Worm (Caenorhabditis elegans): ENCODE results near the gene irg-7.

Gene irg-7

DNA sequence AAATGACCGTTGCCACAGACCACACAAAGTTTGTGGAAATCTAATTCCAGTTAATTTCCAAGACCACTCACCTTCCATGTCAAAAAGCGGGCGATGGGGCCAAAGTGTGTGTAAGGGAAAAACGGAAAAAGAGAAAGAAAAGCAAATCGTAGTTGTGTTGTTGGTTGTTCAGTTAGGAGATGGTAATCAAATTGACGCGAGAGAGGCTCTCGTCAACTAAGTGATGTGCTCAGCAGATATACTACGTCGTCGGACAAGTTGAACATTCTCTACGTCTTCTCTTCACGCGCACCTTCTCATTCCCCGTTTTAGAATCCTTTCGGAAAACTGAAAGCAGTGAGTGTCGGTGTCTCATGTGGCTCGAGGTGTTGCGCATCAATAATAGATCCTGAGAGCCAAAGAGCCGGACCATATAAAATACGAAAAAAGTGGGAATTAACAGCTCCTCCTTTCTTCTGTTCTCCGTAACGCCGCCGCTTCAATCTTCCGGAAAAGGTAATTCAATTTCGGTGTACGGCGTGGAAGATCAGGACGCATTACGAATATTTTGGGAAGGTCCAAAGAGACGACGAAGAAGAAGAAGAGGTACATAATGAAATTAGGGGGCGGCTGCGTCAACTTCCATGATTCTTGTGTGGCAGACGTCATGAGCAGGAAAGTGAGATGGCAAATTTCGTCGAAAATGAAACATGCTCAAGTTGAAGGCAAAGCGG, 51.9 kb downstream of the irg-7 start:
- TF ChIP-seq duxl-1 (tag; optimal IDR thresholded peaks at IDR 0.05; ENCODE audit: poor library complexity): no peak
- TF ChIP-seq daf-12 (tag; optimal IDR thresholded peaks at IDR 0.05): no peak
- no peak for TF ChIP-seq spr-1 (tag; optimal IDR thresholded peaks at IDR 0.05)
- peak; percentile 46 for TF ChIP-seq ces-1 (GFP tag; optimal IDR thresholded peaks at IDR 0.05)
- no peak for TF ChIP-seq spr-3 (GFP tag; optimal IDR thresholded peaks at IDR 0.05)
- 0 out of 2 replicates have a peak, but pooled peaks have one; percentile 11 for TF ChIP-seq ctbp-1 (GFP tag; IDR thresholded peaks at IDR 0.05)
- no peak for TF ChIP-seq egl-27 (tag; optimal IDR thresholded peaks at IDR 0.05)
- no peak for TF ChIP-seq dmd-9 (GFP tag; IDR thresholded peaks at IDR 0.05)
- TF ChIP-seq Y48G9A.11 (GFP tag; IDR thresholded peaks at IDR 0.05): no peak
- no peak for TF ChIP-seq set-16 (GFP tag; IDR thresholded peaks at IDR 0.05)
- TF ChIP-seq dve-1 (tag; optimal IDR thresholded peaks at IDR 0.05; ENCODE audit: insufficient read depth): no peak
- no peak for TF ChIP-seq lim-7 (GFP tag; IDR thresholded peaks at IDR 0.05)
- no peak for TF ChIP-seq unc-130 (GFP tag; optimal IDR thresholded peaks at IDR 0.05)
- peak in 1 of 2 experiments; percentile 30 for TF ChIP-seq unc-62 (GFP tag; optimal IDR thresholded peaks at IDR 0.05 in 1 of 2)
- TF ChIP-seq unc-62 (tag; optimal IDR thresholded peaks at IDR 0.05): no peak

DNA sequence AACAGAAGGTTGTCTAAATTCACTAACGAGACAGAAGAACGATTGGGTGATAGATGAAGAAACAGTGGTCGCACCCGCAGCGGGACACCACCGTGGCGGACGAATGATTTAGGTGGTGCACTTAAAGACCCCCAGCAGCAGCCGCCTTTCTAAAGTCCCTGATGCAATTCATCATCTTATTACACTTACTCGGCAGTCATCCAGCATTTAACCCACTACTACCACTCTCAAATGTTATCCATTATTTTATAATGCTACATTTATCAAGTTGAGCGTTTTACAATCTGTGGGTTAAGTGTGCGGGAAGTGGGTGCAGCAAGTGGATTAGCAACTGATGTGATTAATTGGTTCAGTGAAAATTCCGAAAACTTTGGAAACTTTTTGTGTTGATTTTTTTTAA, 53.2 kb downstream of the irg-7 start:
- TF ChIP-seq unc-62 (GFP tag; optimal IDR thresholded peaks at IDR 0.05 in 1 of 2) (peak in 1 of 2 experiments; percentile 9), unc-62 (tag; optimal IDR thresholded peaks at IDR 0.05) (no peak), set-16 (GFP tag; IDR thresholded peaks at IDR 0.05) (no peak), T20F7.1 (GFP tag; optimal IDR thresholded peaks at IDR 0.05) (no peak)
